Worm (Caenorhabditis elegans) whole organism, mixed stage, embryonic: ENCODE measurements around the gene ZK892.6.

Experiments
- M03D4.4 ChIP-seq: sonication (generic microtip); optimal IDR thresholded peaks from 2 replicates; lab custom pipeline; 2017; ENCODE audit warnings: mild to moderate bottlenecking, missing genetic modification characterization, missing compliant biosample characterization
- bed-3 ChIP-seq: fragments of 200-800 bp; sonication (Bioruptor generic); optimal IDR thresholded peaks from 3 replicates; lab custom pipeline; 2018; ENCODE audit warnings: mild to moderate bottlenecking, missing genetic modification characterization, moderate library complexity, missing compliant biosample characterization
- blmp-1 ChIP-seq: fragments of 150-350 bp; optimal IDR thresholded peaks from 2 replicates; lab custom pipeline; 2014; ENCODE audit warnings: missing biosample characterization, missing genetic modification characterization
- ceh-39 ChIP-seq: fragments of 150-350 bp; optimal IDR thresholded peaks from 2 replicates; lab custom pipeline; 2014; ENCODE audit warnings: missing biosample characterization, missing genetic modification characterization
- ceh-43 ChIP-seq: fragments of 200-800 bp; sonication (Bioruptor generic); optimal IDR thresholded peaks from 2 replicates; lab custom pipeline; 2018; ENCODE audit warnings: mild to moderate bottlenecking, missing genetic modification characterization, moderate library complexity, missing compliant biosample characterization
- ceh-83 ChIP-seq: fragments of 200-800 bp; sonication (Bioruptor generic); optimal IDR thresholded peaks from 2 replicates; lab custom pipeline; 2018; ENCODE audit warnings: mild to moderate bottlenecking, missing genetic modification characterization, missing compliant biosample characterization
- ces-1 ChIP-seq: fragments of 150-350 bp; optimal IDR thresholded peaks from 2 replicates; lab custom pipeline; 2014; ENCODE audit warnings: missing biosample characterization, missing genetic modification reagents, missing genetic modification characterization
- cnd-1 ChIP-seq: fragments of 200-800 bp; sonication (Bioruptor generic); optimal IDR thresholded peaks from 2 replicates; lab custom pipeline; 2018; ENCODE audit warnings: mild to moderate bottlenecking, missing genetic modification characterization, missing compliant biosample characterization
- drap-1 ChIP-seq: fragments of 200-800 bp; sonication (Bioruptor generic); optimal IDR thresholded peaks from 3 replicates; lab custom pipeline; 2018; ENCODE audit warnings: mild to moderate bottlenecking, missing genetic modification characterization, missing compliant biosample characterization
- elt-1 ChIP-seq: sonication (generic microtip); optimal IDR thresholded peaks from 2 replicates; lab custom pipeline; 2017; ENCODE audit warnings: missing genetic modification characterization, mild to moderate bottlenecking, missing compliant biosample characterization, antibody characterized with exemption, moderate library complexity, borderline replicate concordance; ENCODE audit not compliant: insufficient read depth
- elt-3 ChIP-seq: fragments of 150-350 bp; optimal IDR thresholded peaks from 2 replicates; lab custom pipeline; 2014; ENCODE audit warnings: missing biosample characterization, missing genetic modification characterization
- flh-1 ChIP-seq: fragments of 200-800 bp; sonication (Bioruptor generic); optimal IDR thresholded peaks from 2 replicates; lab custom pipeline; 2018; ENCODE audit warnings: mild to moderate bottlenecking, missing genetic modification characterization, moderate library complexity, missing compliant biosample characterization
- ham-2 ChIP-seq: fragments of 200-800 bp; sonication (Bioruptor generic); optimal IDR thresholded peaks from 2 replicates; lab custom pipeline; 2018; ENCODE audit warnings: mild to moderate bottlenecking, missing genetic modification characterization, missing compliant biosample characterization
- hlh-1 ChIP-seq: fragments of 150-350 bp; optimal IDR thresholded peaks from 2 replicates; lab custom pipeline; 2014; ENCODE audit warnings: missing biosample characterization, missing genetic modification reagents, missing genetic modification characterization
- lin-13 ChIP-seq: fragments of 150-350 bp; optimal IDR thresholded peaks from 2 replicates; lab custom pipeline; 2014; ENCODE audit warnings: missing biosample characterization, missing genetic modification characterization
- lin-32 ChIP-seq: fragments of 200-800 bp; sonication (Bioruptor generic); optimal IDR thresholded peaks from 2 replicates; lab custom pipeline; 2018; ENCODE audit warnings: mild to moderate bottlenecking, missing genetic modification characterization, missing compliant biosample characterization
- lsy-2 ChIP-seq: fragments of 150-350 bp; optimal IDR thresholded peaks from 2 replicates; lab custom pipeline; 2014; ENCODE audit warnings: missing biosample characterization, missing genetic modification characterization
- mab-5 ChIP-seq: fragments of 150-350 bp; optimal IDR thresholded peaks from 2 replicates; lab custom pipeline; 2014; ENCODE audit warnings: missing biosample characterization, missing genetic modification characterization
- mep-1 ChIP-seq: fragments of 150-350 bp; optimal IDR thresholded peaks from 2 replicates; lab custom pipeline; 2017; ENCODE audit warnings: missing biosample characterization, missing genetic modification reagents, missing genetic modification characterization, inconsistent platforms
- mls-2 ChIP-seq: sonication (generic microtip); optimal IDR thresholded peaks from 2 replicates; lab custom pipeline; 2016; ENCODE audit warnings: mild to moderate bottlenecking, missing genetic modification characterization, moderate library complexity, missing compliant biosample characterization
- nhr-12 ChIP-seq: fragments of 150-350 bp; optimal IDR thresholded peaks from 2 replicates; lab custom pipeline; 2014; ENCODE audit warnings: missing biosample characterization, missing genetic modification characterization
- nhr-2 ChIP-seq: fragments of 150-350 bp; optimal IDR thresholded peaks from 2 replicates; lab custom pipeline; 2014; ENCODE audit warnings: missing biosample characterization, missing genetic modification characterization
- nhr-237 ChIP-seq: fragments of 150-350 bp; optimal IDR thresholded peaks from 2 replicates; lab custom pipeline; 2014; ENCODE audit warnings: missing biosample characterization, missing genetic modification characterization
- nhr-28 ChIP-seq: fragments of 150-350 bp; optimal IDR thresholded peaks from 2 replicates; lab custom pipeline; 2014; ENCODE audit warnings: missing biosample characterization, missing genetic modification characterization
- nhr-76 ChIP-seq: sonication (generic microtip); optimal IDR thresholded peaks from 2 replicates; lab custom pipeline; 2017; ENCODE audit warnings: missing biosample characterization, missing genetic modification characterization
- pha-4 ChIP-seq: fragments of 150-350 bp; optimal IDR thresholded peaks from 2 replicates; lab custom pipeline; 2018; ENCODE audit warnings: missing biosample characterization, missing genetic modification reagents, missing genetic modification characterization
- sem-2 ChIP-seq: fragments of 200-800 bp; sonication (Bioruptor generic); optimal IDR thresholded peaks from 2 replicates; lab custom pipeline; 2018; ENCODE audit warnings: mild to moderate bottlenecking, missing genetic modification characterization, missing compliant biosample characterization
- snpc-4 ChIP-seq: fragments of 150-350 bp; optimal IDR thresholded peaks from 2 replicates; lab custom pipeline; 2014; ENCODE audit warnings: missing biosample characterization, missing genetic modification characterization
- sptf-1 ChIP-seq: sonication (generic microtip); optimal IDR thresholded peaks from 2 replicates; lab custom pipeline; 2017; ENCODE audit warnings: mild to moderate bottlenecking, missing genetic modification characterization, moderate library complexity, missing compliant biosample characterization
- tbx-8 ChIP-seq: fragments of 200-800 bp; sonication (Bioruptor generic); optimal IDR thresholded peaks from 2 replicates; lab custom pipeline; 2018; ENCODE audit warnings: mild to moderate bottlenecking, missing genetic modification characterization, moderate library complexity, missing compliant biosample characterization
- unc-120 ChIP-seq: sonication (generic microtip); optimal IDR thresholded peaks from 2 replicates; lab custom pipeline; 2017; ENCODE audit warnings: missing genetic modification characterization, missing compliant biosample characterization; ENCODE audit not compliant: poor library complexity, severe bottlenecking
- unc-39 ChIP-seq: fragments of 150-350 bp; optimal IDR thresholded peaks from 2 replicates; lab custom pipeline; 2014; ENCODE audit warnings: missing biosample characterization, missing genetic modification characterization
- unc-62 ChIP-seq: fragments of 150-350 bp; optimal IDR thresholded peaks from 2 replicates; lab custom pipeline; 2014; ENCODE audit warnings: missing biosample characterization, missing genetic modification reagents, missing genetic modification characterization
- zip-8 ChIP-seq: fragments of 150-350 bp; optimal IDR thresholded peaks from 2 replicates; lab custom pipeline; 2014; ENCODE audit warnings: missing biosample characterization, missing genetic modification characterization
- ztf-11 ChIP-seq: fragments of 150-350 bp; optimal IDR thresholded peaks from 2 replicates; lab custom pipeline; 2014; ENCODE audit warnings: missing biosample characterization, missing genetic modification characterization

The ZK892.6 gene

DNA sequence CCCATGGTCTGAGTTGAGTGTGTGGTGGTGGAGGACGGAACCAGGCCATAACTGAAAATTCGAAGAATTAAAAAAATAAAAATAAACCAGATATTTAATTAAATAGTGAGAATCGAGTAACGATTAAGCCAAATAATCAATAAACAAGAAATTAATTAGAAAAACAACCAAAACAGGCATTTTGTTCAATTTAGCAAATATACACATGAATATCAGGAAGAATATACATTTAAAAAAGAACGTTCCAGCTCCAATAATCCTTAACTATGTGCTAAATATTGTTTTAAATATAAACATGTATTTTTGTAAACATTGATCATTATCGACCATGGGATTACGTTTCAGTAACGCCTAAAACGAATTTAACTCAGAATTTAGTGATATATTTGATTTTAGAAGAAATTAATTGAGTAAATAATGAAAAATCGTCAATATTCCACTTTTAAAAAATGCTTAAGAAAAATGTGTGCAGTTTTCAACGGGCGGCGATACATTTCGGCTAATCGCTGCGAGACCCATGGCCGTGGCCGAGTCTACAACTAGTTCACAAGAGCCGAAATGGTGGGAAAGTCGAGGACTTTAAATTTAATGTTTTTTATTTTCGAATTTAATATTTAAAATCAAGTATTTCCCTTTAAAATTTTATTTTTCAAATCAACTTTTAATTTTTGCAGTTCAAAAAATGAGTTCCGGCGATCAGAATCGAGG is 11.8 kb downstream of the ZK892.6 start, which contains the start of the genes R53.4 and psf-1:
TSS of gene R53.4 (minus strand) at position 51 of the 708 bp plus-strand sequence.
TSS of gene psf-1 (plus strand) at position 675 of the 708 bp plus-strand sequence.
- no peak for TF ChIP-seq ztf-11 (tag; lab: Kevin White, UChicago)
- TF ChIP-seq mep-1 (tag; lab: Kevin White, UChicago) = peak; percentile 81
- no peak for TF ChIP-seq flh-1 (GFP tag; lab: Kevin White, UChicago)
- no peak for TF ChIP-seq unc-62
- TF ChIP-seq snpc-4 (tag; lab: Kevin White, UChicago) = no peak
- peak; percentile 0 for TF ChIP-seq ces-1 (GFP tag; lab: Kevin White, UChicago)
- no peak for TF ChIP-seq elt-3
- no peak for TF ChIP-seq elt-1 (tag; lab: Kevin White, UChicago)
- TF ChIP-seq ceh-83 (GFP tag; lab: Kevin White, UChicago) = no peak
- TF ChIP-seq nhr-2 (tag; lab: Kevin White, UChicago) = no peak
- TF ChIP-seq zip-8 = no peak
- TF ChIP-seq nhr-12 (tag; lab: Kevin White, UChicago) = no peak
- no peak for TF ChIP-seq sptf-1
- TF ChIP-seq lin-32 (GFP tag; lab: Kevin White, UChicago) = no peak
- TF ChIP-seq M03D4.4 (tag; lab: Kevin White, UChicago) = no peak
- TF ChIP-seq sem-2 = no peak
- no peak for TF ChIP-seq blmp-1
- peak; percentile 4 for TF ChIP-seq hlh-1 (tag; lab: Kevin White, UChicago)
- no peak for TF ChIP-seq cnd-1 (tag; lab: Kevin White, UChicago)
- peak; percentile 51 for TF ChIP-seq nhr-237 (tag; lab: Kevin White, UChicago)
- TF ChIP-seq nhr-28 (tag; lab: Kevin White, UChicago) = no peak
- no peak for TF ChIP-seq mls-2 (tag; lab: Kevin White, UChicago)
- TF ChIP-seq unc-39 (tag; lab: Kevin White, UChicago) = no peak
- TF ChIP-seq pha-4 (tag; lab: Kevin White, UChicago) = no peak
- TF ChIP-seq bed-3 (GFP tag; lab: Kevin White, UChicago) = no peak
- TF ChIP-seq mab-5 = no peak
- TF ChIP-seq ceh-43 = no peak
- no peak for TF ChIP-seq lin-13 (tag; lab: Kevin White, UChicago)
- peak; percentile 71 for TF ChIP-seq lsy-2
- peak; percentile 58 for TF ChIP-seq ham-2 (GFP tag; lab: Kevin White, UChicago)
- no peak for TF ChIP-seq drap-1 (GFP tag; lab: Kevin White, UChicago)
- no peak for TF ChIP-seq unc-120
- TF ChIP-seq ceh-39 (tag; lab: Kevin White, UChicago) = no peak
- TF ChIP-seq nhr-76 (tag; lab: Kevin White, UChicago) = no peak
- TF ChIP-seq tbx-8 (GFP tag; lab: Kevin White, UChicago) = no peak

DNA sequence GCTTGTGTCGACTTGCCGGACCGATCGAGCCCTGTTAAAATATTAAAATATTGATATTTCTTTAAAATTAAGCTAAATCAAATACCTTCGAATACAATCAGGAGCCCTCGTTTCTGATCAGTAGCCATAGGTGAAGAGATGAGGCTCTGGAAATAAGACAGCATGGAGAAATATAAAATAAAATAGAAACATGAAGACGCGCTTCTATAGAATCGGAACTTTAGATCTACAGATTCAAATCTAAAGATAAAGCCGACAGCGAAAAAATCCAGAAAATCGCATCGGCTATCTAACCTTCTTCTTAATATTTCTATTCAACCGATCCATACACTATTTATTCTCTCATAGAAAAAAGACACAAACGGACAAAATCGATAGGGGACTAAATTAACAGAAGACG is 13.0 kb downstream of the ZK892.6 start, which contains the start of gene dtmk-1:
TSS of gene dtmk-1 (minus strand) at position 146 of the 400 bp plus-strand sequence.
- TF ChIP-seq nhr-28 (tag; lab: Kevin White, UChicago) (no peak), elt-1 (tag; lab: Kevin White, UChicago) (peak; percentile 86)
- TF ChIP-seq, all 35 proteins: peak for 1

DNA sequence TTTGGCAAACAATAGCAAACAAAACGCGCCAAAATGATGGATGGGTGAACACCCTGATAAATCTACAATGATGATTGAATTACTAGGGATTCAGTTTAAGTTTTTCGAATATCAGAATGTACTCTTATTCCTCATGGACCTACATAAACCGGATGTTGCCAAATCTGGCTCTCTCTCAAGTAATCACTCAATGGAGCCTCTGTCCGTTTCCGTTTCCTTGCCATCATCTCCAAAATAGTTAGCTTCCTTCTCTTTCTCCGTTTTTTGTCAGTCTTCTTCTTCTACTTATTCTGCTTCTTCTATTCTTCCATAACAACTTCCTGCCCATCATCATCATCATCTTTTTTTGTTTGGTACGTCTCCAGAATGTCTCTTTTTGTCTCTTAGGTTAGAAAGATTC is 14.6 kb downstream of the ZK892.6 start:
- TF ChIP-seq ceh-83 (GFP tag; lab: Kevin White, UChicago) (no peak), elt-1 (tag; lab: Kevin White, UChicago) (no peak), unc-62 (no peak), mab-5 (no peak)
- TF ChIP-seq, all 35 proteins: peak for 0

DNA sequence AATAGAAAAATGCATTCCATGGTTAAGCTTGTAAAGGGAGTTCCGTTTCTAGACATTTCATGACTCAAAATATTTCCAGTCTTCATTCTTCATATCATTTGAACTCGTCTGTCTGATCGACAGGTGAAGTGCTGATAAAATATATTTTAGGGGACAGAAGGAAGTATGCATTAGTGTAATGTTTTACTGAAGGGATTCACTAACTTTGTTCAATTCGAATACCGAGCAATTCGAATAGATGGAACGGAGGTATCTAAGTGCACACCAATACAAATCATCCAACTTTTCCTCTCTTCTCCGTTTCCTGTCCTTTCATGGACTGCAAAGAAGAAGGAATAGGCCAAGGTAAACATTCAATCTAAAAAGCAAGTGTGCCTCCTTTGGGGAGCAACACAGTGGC is 16.1 kb downstream of the ZK892.6 start:
- TF ChIP-seq elt-3 = no peak
- no peak for TF ChIP-seq unc-39 (tag; lab: Kevin White, UChicago)
- no peak for TF ChIP-seq unc-120
- no peak for TF ChIP-seq pha-4 (tag; lab: Kevin White, UChicago)
- no peak for TF ChIP-seq ceh-43
